Worm (Caenorhabditis elegans) whole organism, L4/young adult: ENCODE results near the gene F01F1.15.

Experiments used
- W03F9.2 ChIP-seq: fragments of 150-350 bp; optimal IDR thresholded peaks from 2 replicates; lab custom pipeline; 2014; ENCODE audit warnings: missing biosample characterization, missing genetic modification characterization
- dao-5 ChIP-seq: sonication (generic microtip); optimal IDR thresholded peaks from 2 replicates; lab custom pipeline; 2016; ENCODE audit warnings: missing genotype, missing genetic modification characterization, moderate library complexity, missing compliant biosample characterization
- him-1 ChIP-seq: sonication (generic microtip); optimal IDR thresholded peaks from 2 replicates; lab custom pipeline; 2016; ENCODE audit warnings: missing genotype, missing genetic modification reagents, missing genetic modification characterization, missing compliant biosample characterization

The F01F1.15 gene

ce11 chrIII:5824450-5824972, 44.8 kb downstream of the F01F1.15 start:
- no peak for TF ChIP-seq dao-5 (tag; lab: Kevin White, UChicago)
- no peak for TF ChIP-seq W03F9.2 (tag; lab: Kevin White, UChicago)
- TF ChIP-seq him-1 = no peak

- TF ChIP-seq W03F9.2 (tag; lab: Kevin White, UChicago) (no peak), dao-5 (tag; lab: Kevin White, UChicago) (no peak), him-1 (no peak)
Measured at ce11 chrIII:5823617-5824016, 45.7 kb downstream of the F01F1.15 start, which contains the start of gene R12B2.8. Gene R12B2.8, plus strand, starts transcription at chrIII:5823917.

ce11 chrIII:5822816-5823215, 46.5 kb downstream of the F01F1.15 start:
- TF ChIP-seq him-1 (no peak), W03F9.2 (tag; lab: Kevin White, UChicago) (no peak), dao-5 (tag; lab: Kevin White, UChicago) (no peak)
